Worm (Caenorhabditis elegans) whole organism, early embryonic: ENCODE data around the gene F45G2.8.

ENCODE experiments used
- F13C5.2 ChIP-seq: sonication (generic microtip); optimal IDR thresholded peaks from 2 replicates; lab custom pipeline; 2017; ENCODE audit warnings: mild to moderate bottlenecking, missing genetic modification characterization, inconsistent platforms, missing compliant biosample characterization
- ama-1 ChIP-seq: fragments of 150-350 bp; optimal IDR thresholded peaks from 2 replicates; lab custom pipeline; 2014
- ceh-36 ChIP-seq: sonication (generic microtip); optimal IDR thresholded peaks from 2 replicates; lab custom pipeline; 2016; ENCODE audit warnings: missing genetic modification characterization, inconsistent platforms, missing compliant biosample characterization
- ets-7 ChIP-seq: sonication (generic microtip); optimal IDR thresholded peaks from 2 replicates; lab custom pipeline; 2016; ENCODE audit warnings: missing genotype, missing genetic modification characterization, missing compliant biosample characterization
- flt-1 ChIP-seq: fragments of 200-800 bp; sonication (Bioruptor generic); IDR thresholded peaks from 2 replicates; pipeline ENCODE4 v1.3.6; 2022; ENCODE audit warnings: missing genetic modification characterization, missing compliant biosample characterization
- hmg-4 ChIP-seq: fragments of 200-800 bp; sonication (Bioruptor generic); optimal IDR thresholded peaks from 2 replicates; lab custom pipeline; 2018; ENCODE audit warnings: mild to moderate bottlenecking, missing genetic modification characterization, missing compliant biosample characterization
- sea-1 ChIP-seq: fragments of 200-800 bp; sonication (Bioruptor generic); conservative IDR thresholded peaks from 2 replicates; pipeline ENCODE4 v1.3.6; 2022; ENCODE audit warnings: missing genetic modification characterization, missing compliant biosample characterization
- tbx-11 ChIP-seq: fragments of 200-800 bp; sonication (Bioruptor generic); IDR thresholded peaks from 2 replicates; pipeline ENCODE4 v1.3.6; 2022; ENCODE audit warnings: missing genetic modification characterization, missing compliant biosample characterization

DNA sequence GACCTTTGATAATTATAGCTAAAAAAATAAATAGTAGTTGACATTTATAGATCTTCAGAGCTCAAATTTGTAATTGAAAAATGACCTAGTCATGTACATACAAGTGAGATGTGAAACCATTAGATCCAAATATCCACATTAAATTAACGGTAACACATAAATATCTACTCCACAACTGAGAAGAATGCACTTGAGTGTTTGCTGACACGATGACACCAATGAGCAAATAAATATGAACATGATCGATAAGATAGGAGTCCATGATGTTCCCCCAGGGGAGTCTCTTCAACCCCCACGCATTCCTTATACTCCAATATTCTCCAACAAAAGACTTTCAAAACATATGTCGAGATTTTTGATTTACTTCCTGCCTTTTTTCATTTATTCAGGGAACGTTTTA, 31.1 kb downstream of the F45G2.8 start, which contains the start of gene ttr-52:
- TF ChIP-seq ceh-36 (tag; lab: Kevin White, UChicago) (no peak), ama-1 (lab: Kevin White, UChicago) (no peak), F13C5.2 (no peak), hmg-4 (GFP tag; lab: Kevin White, UChicago) (no peak), tbx-11 (GFP tag; lab: Robert Waterston, UW) (no peak), sea-1 (no peak), flt-1 (GFP tag; lab: Robert Waterston, UW) (no peak), ets-7 (no peak)
